Fruit fly (Drosophila melanogaster) whole organism: ENCODE data around the gene CG13362.

Experiments
- CG8478 ChIP-seq: fragments of >200 bp; optimal IDR thresholded peaks from 2 replicates; lab custom pipeline; 2018; ENCODE audit warnings: inconsistent platforms
- Dll ChIP-seq: fragments of >200 bp; optimal IDR thresholded peaks from 2 replicates; lab custom pipeline; 2017
- EcR ChIP-seq, 2 experiments: fragments of >200 bp; optimal IDR thresholded peaks; 2 replicates each; lab custom pipeline; 2017; ENCODE audit warnings: missing biosample characterization in 2 of 2, missing genetic modification characterization in 2 of 2, missing genetic modification reagents in 2 of 2
- pan ChIP-seq: fragments of >200 bp; optimal IDR thresholded peaks from 2 replicates; lab custom pipeline; 2017
- psq ChIP-seq: fragments of >200 bp; optimal IDR thresholded peaks from 2 replicates; lab custom pipeline; 2017
- usp ChIP-seq: fragments of >200 bp; optimal IDR thresholded peaks from 2 replicates; lab custom pipeline; 2017; ENCODE audit warnings: missing biosample characterization, missing genetic modification characterization, mixed read lengths

CG13362 gene

DNA sequence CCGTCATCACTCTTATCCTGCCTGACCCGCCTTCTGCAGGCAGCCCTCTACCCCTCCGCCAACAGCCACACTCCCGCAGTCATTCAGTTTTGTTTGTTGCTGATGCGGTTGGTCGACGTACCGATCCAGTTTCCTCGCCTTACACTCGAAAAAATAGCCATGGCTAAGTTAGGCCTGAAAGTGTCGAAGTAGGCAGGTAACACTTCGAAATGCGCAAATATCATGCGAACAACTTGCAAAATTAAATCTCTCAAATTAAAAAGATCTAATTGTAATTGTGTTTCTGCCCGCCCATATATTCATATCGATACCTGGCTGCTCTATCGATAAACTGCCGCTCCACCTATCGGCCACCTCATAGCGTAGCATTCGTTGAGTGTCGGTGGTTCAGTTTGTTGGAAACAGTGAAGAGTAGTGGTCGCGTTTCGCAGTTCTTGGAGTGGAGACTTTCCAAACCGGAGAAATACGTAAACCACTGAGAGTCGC, 18.6 kb upstream of the CG13362 start, which contains the start of gene fz3:
Gene fz3 (plus strand): TSS at position 307 of the 486 bp plus-strand sequence.
- no peak for TF ChIP-seq pan (lab: Kevin White, UChicago)
- no peak for TF ChIP-seq CG8478 (lab: Kevin White, UChicago)
- TF ChIP-seq EcR (GFP tag; optimal IDR thresholded peaks at IDR 0.05; lab: Kevin White, UChicago) = no peak
- TF ChIP-seq psq (lab: Kevin White, UChicago) = no peak
- no peak for TF ChIP-seq Dll (lab: Kevin White, UChicago)
- no peak for TF ChIP-seq usp (GFP tag; lab: Kevin White, UChicago)

DNA sequence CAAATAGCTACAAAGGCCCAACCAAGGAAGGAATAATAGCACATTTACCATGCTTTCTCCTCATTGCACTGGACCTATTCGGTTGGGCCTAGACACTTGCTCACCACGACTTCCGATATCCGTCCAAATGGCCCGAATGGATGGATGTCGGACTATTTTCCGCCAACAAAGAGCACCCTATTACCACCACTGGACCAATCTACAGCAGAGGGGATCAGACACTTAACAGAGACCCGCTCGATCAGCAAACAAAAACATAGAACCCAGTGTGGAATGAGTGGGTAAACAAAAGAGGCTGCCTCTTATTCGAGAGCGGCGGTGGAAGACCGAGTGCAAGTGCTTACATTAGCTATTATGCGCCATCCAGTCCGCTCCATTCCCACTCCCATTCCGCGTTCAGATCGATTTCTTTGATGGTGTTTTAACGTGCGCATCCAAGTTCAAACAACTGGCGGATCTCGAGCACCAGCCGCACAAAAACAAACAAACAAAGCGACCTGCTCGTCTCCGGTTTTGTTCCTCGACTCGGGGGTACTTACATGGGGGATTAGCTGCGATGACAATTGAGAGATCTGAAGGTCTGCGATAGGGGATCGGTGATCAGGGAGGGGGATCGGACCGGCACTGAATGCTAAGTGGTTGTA, 17.5 kb upstream of the CG13362 start:
- no peak for TF ChIP-seq psq (lab: Kevin White, UChicago)
- no peak for TF ChIP-seq CG8478 (lab: Kevin White, UChicago)
- no peak for TF ChIP-seq pan (lab: Kevin White, UChicago)
- TF ChIP-seq Dll (lab: Kevin White, UChicago) = no peak
- no peak for TF ChIP-seq EcR (GFP tag; optimal IDR thresholded peaks at IDR 0.05; lab: Kevin White, UChicago)
- TF ChIP-seq usp (GFP tag; lab: Kevin White, UChicago) = no peak

DNA sequence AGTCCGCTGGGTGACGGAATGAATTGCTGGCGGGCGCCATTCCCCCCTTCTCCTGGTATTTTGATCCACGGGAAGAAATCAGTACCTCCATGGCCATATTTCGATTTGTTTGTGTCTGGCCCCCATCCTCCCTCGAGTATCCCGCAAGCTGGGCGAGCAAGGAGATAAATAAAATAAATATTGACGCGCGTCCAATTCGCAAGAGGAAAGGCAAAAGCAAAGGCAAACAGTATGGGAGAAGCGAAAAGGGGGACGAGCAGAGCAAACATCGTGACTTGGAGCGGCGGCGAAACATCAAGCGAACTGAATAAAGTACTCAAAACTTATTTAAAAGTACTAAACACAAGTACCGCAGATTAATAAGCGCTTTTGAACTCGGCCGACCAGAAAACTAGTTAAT, 16.8 kb upstream of the CG13362 start:
- TF ChIP-seq pan (lab: Kevin White, UChicago) (no peak), usp (GFP tag; lab: Kevin White, UChicago) (no peak), EcR (GFP tag; optimal IDR thresholded peaks at IDR 0.05; lab: Kevin White, UChicago) (no peak), CG8478 (lab: Kevin White, UChicago) (no peak), Dll (lab: Kevin White, UChicago) (no peak), psq (lab: Kevin White, UChicago) (no peak)

DNA sequence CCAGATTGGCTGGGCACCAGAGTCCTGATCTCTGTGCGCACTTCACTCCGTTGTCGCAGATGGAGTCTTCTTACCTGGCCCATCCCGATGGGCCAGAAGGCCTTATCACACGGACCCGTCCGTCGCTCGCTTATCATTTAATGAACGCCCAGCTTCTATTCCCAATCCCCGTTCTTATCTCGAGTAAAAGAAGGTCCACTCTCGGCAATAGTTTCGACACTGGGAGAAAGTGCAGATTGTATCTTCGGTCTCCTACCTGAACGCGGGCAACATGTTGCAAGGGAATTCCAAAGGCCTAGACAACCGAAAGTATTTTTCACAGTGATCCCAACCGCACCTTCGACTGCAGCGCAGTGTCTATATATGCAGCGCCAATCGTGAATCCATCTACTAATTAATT, 15.0 kb upstream of the CG13362 start:
- TF ChIP-seq psq (lab: Kevin White, UChicago) (no peak), CG8478 (lab: Kevin White, UChicago) (no peak), usp (GFP tag; lab: Kevin White, UChicago) (no peak), EcR (GFP tag; optimal IDR thresholded peaks at IDR 0.05; lab: Kevin White, UChicago) (no peak), Dll (lab: Kevin White, UChicago) (no peak), pan (lab: Kevin White, UChicago) (no peak)

DNA sequence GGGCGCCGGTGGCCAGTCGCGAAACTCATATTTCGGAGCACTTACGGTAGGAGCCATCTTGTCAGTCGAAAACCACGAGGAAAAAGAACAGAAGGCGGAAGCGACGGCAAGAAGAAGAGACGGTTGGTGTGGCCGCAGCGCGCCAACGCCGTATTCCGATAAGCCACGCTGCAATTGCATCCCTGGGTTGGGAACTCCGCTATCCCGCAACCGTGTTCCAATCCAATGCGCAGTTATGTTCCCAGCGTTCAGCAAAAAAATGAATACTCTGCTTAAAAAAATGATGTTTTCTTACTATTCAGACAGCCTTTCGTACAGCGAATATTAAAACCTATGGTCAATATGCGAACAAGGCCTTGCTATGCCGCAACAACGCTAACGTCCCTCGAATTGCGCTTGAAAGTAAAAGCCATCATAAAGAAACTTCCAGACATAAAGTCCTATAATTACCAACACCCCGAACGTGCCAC, 14.0 kb upstream of the CG13362 start, which contains the start of gene RpL22:
Gene RpL22 (minus strand): TSS at position 92 of the 470 bp plus-strand sequence.
- TF ChIP-seq usp (GFP tag; lab: Kevin White, UChicago) = no peak
- no peak for TF ChIP-seq pan (lab: Kevin White, UChicago)
- no peak for TF ChIP-seq Dll (lab: Kevin White, UChicago)
- no peak for TF ChIP-seq EcR (GFP tag; optimal IDR thresholded peaks at IDR 0.05; lab: Kevin White, UChicago)
- no peak for TF ChIP-seq psq (lab: Kevin White, UChicago)

DNA sequence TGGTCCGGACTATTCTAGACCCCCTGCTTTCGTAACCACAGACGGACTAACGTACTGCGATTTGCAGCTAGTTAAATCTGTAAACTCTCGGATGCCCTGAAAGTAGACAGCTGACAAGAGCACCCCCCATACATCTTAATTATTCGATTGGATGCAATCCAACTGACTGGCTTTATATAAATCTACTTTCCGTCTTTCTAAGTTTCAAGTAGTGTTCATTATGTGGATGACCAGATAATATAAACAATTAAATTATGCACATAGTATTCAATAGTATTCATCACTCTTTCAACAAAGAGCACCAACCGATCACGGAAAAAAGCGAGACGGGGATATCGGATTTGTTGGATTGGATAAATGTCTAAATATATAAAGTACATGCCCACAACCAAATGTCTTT, 10.9 kb upstream of the CG13362 start:
- TF ChIP-seq usp (GFP tag; lab: Kevin White, UChicago) (no peak), CG8478 (lab: Kevin White, UChicago) (no peak), Dll (lab: Kevin White, UChicago) (no peak), EcR (GFP tag; optimal IDR thresholded peaks at IDR 0.05; lab: Kevin White, UChicago) (no peak), psq (lab: Kevin White, UChicago) (no peak), pan (lab: Kevin White, UChicago) (no peak)

DNA sequence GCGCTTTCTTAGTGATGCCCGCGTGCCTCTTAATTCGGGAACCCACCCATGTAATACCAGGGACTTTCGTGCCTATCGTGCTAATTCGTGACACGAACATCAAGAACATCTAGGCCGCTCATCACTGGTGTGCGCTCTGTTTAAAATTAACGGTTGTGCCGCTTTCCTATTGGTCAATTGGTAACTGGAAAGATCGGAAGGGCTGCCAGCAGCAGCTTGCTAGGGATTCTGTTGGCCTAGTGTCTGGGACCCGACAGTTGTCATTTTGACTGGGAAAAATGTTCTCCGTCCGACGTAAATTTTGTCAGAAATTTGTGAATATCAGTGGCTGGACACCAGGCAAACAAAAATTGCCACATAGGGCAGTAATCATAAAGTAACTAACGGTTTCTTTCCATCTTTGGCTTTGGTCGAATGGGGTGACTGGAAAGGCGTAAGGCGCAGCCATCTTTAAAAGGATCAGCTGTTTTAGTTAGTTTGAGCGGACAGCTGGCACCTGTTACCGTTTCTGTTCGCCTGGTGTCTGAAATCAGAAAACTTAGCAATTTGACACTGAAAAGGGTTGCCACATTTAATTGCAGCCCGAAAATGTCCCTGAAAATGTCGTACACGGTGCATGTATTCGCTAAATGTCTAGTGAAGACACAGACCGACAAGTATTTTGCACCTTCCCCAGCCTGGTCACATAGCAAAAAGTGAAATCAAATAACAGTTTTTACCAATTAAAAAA, 8.0 kb upstream of the CG13362 start, which contains the start of gene CG5273:
Gene CG5273 (plus strand): TSS at position 703 of the 730 bp plus-strand sequence.
- TF ChIP-seq pan (lab: Kevin White, UChicago) (no peak), Dll (lab: Kevin White, UChicago) (no peak), usp (GFP tag; lab: Kevin White, UChicago) (no peak), CG8478 (lab: Kevin White, UChicago) (no peak)

DNA sequence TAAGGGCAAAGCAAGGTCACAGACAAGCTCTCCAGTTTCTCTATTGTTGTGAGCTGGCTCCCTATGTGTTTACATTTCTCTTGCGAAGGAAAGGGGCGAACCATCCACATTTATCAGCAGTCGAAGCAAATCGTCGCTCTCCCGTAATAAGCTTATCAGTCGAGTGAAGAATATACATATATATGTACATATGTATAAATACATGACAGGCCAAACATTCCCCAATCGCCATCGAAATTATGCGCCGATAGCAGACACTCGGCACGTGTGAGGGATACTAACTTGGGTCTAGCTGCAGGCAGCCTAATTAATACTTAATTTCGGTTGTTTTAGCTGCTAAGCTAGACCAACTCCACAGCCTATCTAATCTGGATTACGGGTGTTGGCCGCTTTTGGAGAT, 5.8 kb upstream of the CG13362 start:
- TF ChIP-seq psq (lab: Kevin White, UChicago) (no peak), CG8478 (lab: Kevin White, UChicago) (no peak), EcR (GFP tag; optimal IDR thresholded peaks at IDR 0.05; lab: Kevin White, UChicago) (no peak), usp (GFP tag; lab: Kevin White, UChicago) (no peak), Dll (lab: Kevin White, UChicago) (no peak), pan (lab: Kevin White, UChicago) (no peak)

DNA sequence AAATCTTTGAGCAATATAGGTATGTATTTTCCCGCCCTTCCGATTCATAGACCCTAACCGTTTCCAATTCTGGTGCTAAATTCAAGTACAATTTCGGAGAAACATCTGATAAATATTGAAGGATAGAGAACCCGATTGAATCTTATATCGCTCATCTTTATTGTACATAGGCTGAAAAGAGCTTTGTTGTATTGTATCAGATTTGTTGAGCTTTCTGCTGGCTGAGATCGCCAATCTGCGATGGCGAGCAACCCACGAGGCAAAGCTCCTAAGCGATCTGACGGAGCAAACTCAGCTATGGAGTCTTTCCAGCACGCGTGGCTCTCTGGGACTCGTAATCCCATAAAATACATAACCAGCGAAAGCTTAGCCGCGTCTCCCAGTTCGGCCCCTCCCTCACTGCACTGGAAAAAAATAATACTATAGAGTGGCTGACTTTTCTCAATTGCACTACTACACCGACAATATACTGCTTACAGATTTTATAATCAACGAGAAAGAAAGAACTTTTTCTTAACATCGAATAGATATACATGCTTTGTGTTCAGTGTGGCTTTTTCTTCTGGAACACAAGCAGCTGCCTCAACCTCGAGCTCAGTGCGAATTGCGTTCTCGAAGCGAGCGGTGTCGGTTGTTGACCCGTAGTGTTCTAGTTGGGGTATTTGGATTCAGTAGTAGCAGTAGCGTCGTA, 4.7 kb upstream of the CG13362 start:
- TF ChIP-seq CG8478 (lab: Kevin White, UChicago) (no peak), EcR (GFP tag; optimal IDR thresholded peaks at IDR 0.05; lab: Kevin White, UChicago) (peak in 1 of 2 experiments; percentile 73)

DNA sequence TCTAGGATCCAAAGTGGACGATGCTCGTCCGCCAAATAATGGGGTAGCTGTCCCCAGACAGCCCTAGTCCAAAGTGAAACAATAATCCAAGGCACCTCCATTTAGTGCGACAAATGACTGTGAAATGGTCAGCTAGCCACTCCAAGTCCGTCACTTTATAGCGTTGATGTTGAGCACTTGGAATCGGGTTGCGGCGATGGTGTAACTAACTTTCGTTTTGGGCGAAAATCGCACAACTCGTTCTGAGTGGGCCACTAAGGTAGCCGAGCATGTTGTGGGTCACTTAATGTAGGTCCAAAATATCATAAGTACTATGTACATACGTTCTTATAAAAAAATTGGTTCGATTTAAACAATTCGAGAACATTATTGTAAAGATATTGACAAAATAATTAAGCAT, 2.5 kb upstream of the CG13362 start, which contains the start of gene CG13361:
Gene CG13361 (minus strand): TSS at position 101 of the 400 bp plus-strand sequence.
- TF ChIP-seq pan (lab: Kevin White, UChicago) = no peak
- no peak for TF ChIP-seq psq (lab: Kevin White, UChicago)
- TF ChIP-seq usp (GFP tag; lab: Kevin White, UChicago) = no peak

DNA sequence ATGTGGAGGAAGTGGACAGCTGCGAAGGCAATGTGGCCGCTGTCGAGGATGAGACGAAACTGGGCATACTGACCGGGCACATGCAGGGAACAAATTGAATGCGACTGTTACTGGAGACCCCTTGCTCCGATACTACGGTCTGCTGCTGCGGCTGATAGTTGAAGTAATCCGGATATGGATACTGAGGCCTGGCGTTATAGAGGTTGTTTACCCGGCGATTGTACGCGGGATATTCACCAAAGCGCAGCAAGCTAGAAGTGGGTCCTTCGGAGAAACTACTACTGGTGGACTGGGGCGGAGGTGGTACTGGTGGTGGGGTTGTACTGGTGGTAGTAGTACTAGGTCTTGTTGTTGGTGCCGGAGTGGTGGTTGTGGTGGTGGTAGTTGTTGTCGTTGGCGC, 1.1 kb downstream of the CG13362 start, which contains the start of gene CG5254:
Gene CG5254 (plus strand): TSS at position 301 of the 400 bp plus-strand sequence.
- TF ChIP-seq EcR (GFP tag; optimal IDR thresholded peaks at IDR 0.05; lab: Kevin White, UChicago) (no peak), psq (lab: Kevin White, UChicago) (no peak), pan (lab: Kevin White, UChicago) (no peak), usp (GFP tag; lab: Kevin White, UChicago) (no peak)
